Worm (Caenorhabditis elegans): Measurements from ENCODE around the gene F33C8.4.

F33C8.4 gene

ce11 chrX:14731828-14732331 is at the start of gene F33C8.4:
TSS of gene F33C8.4 (plus strand) at chrX:14732281.
- TF ChIP-seq W03F9.2 (tag; optimal IDR thresholded peaks at IDR 0.05) (no peak), dao-5 (tag; optimal IDR thresholded peaks at IDR 0.05) (no peak), him-1 (tag; optimal IDR thresholded peaks at IDR 0.05) (no peak)

DNA sequence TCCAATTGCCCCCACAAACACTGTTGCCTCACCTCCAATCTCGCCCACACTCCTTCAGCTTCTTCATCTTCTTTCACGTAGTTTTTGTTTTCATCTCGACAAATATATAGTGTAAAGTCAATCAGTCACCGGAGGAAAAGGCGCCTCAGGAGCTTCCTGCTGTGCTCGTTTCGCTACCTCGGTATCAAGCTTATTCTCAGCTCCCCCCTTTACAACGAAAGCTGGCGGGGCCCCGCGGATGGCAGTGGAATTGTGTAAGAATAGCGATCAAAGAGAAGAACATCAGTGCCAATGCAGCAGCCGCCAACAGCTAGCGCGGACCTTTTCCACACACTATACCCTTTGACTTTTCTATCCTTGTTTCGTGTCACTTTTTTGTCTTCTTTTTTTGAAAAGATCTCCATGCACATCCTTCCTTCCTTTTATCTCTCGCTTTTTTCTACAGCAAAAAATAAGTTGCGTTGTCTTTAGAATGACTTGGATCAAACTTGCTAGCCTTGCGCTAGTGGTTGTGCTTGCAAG is 47.6 kb upstream of the F33C8.4 start, which contains the start of gene csq-1:
Gene csq-1, plus strand, starts transcription at position 472 of the 522 bp plus-strand sequence.
- no peak for TF ChIP-seq W03F9.2 (tag; optimal IDR thresholded peaks at IDR 0.05)
- no peak for TF ChIP-seq him-1 (tag; optimal IDR thresholded peaks at IDR 0.05)
- TF ChIP-seq dao-5 (tag; optimal IDR thresholded peaks at IDR 0.05), result no peak

DNA sequence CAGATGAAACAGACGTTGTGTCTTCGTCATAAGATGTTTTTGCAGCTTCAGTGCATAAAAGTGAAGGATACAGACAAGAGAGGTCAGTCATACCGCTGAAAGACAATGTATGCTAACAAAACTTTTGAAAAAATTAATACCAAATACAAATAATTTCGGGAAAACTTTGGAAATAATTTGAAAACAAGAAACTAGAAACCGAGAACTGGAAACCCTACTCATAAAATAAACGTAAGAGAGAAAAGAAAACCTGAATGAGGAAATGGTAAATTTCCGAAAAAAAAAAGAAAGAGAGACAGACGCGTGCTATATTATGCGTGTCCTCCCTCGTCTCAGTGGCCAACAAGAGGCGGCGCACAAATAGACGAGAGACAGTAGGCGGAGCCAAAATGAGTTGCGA is 39.2 kb upstream of the F33C8.4 start, which contains the start of gene sox-3:
Gene sox-3, minus strand, starts transcription at position 101 of the 400 bp plus-strand sequence.
- TF ChIP-seq W03F9.2 (tag; optimal IDR thresholded peaks at IDR 0.05) (no peak), dao-5 (tag; optimal IDR thresholded peaks at IDR 0.05) (no peak), him-1 (tag; optimal IDR thresholded peaks at IDR 0.05) (no peak)

ce11 chrX:14694633-14695177 is 37.4 kb upstream of the F33C8.4 start:
- TF ChIP-seq him-1 (tag; optimal IDR thresholded peaks at IDR 0.05) (no peak), dao-5 (tag; optimal IDR thresholded peaks at IDR 0.05) (no peak), W03F9.2 (tag; optimal IDR thresholded peaks at IDR 0.05) (no peak)

DNA sequence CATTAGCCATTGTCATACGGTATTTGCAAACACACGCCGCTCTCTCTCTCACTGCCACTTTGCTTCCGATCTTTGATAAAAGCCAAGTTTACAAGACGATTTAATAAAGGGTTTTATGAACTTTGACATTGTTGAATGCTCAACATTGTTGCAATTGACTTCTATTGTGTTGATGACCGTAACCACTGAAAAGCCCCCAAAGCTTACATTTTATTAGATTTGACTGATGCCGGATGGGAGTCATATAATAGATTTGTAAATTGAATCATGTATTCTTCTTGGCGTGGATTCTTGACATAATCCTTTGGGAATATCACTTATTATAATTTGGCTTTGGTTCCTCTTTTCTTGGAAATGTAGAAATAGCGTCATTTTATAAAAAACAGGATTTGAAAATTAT is 36.2 kb upstream of the F33C8.4 start:
- TF ChIP-seq him-1 (tag; optimal IDR thresholded peaks at IDR 0.05) (no peak), W03F9.2 (tag; optimal IDR thresholded peaks at IDR 0.05) (no peak), dao-5 (tag; optimal IDR thresholded peaks at IDR 0.05) (no peak)

DNA sequence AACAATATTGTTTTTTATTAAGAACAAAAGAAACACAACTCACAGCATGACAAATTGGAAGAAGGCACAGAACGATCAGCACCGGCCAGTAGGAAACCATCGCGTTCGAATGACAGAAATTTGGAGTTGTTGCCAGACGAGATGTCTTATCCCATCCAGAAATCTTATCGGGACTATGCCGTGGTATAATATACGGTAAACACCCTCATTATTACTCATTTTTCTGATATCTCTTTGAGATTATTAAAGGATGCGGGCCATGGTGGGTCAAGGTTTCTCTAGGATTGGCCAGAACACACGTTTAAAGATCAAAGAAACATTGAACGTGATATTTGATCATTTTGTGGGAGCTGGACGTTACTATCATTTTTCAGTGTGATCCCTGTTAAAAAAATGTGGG is 32.2 kb upstream of the F33C8.4 start, which contains the start of gene hch-1:
Gene hch-1, minus strand, starts transcription at position 112 of the 400 bp plus-strand sequence.
- TF ChIP-seq him-1 (tag; optimal IDR thresholded peaks at IDR 0.05), result no peak
- no peak for TF ChIP-seq dao-5 (tag; optimal IDR thresholded peaks at IDR 0.05)
- no peak for TF ChIP-seq W03F9.2 (tag; optimal IDR thresholded peaks at IDR 0.05)

DNA sequence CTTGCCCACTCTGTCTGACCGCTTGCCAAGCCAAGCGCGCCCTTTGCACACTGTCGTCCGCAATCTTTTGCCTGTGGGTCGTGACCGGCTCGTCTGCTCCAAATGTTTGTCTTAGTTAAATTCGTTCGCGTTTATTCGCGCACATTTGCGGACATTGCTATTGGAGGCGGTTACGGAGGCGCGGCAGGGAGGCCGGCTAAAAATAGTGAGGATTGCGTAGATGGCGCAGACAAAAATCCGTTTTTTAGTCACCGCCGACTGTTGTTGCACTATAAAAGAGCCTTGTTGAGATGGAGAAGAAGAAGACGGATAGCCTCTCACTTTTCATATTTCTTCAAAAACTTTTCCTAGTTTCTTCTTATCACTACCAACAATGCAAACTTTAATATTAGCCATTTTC is 30.6 kb upstream of the F33C8.4 start, which contains the start of gene F40E10.5:
Gene F40E10.5, plus strand, starts transcription at position 301 of the 400 bp plus-strand sequence.
- TF ChIP-seq him-1 (tag; optimal IDR thresholded peaks at IDR 0.05), result no peak

DNA sequence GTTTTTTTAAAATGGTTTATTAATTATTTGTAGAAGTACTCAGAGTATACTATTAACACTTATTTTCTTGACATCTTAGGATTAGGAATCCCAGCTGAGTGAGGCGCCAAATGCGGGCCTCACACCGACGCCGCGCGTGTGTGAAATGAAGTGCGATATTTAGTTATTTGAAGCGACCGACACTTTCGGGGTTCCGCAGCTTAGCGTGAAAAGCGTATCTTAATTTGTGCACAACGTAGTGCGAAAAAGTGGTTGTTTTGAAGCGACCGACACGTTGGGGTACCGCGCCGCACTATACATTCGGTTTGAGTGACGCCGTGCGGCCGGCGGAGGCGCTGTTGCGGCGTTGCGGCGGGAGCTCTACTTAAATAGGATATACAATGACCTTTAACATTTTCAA is 27.1 kb upstream of the F33C8.4 start:
- TF ChIP-seq W03F9.2 (tag; optimal IDR thresholded peaks at IDR 0.05) (no peak), dao-5 (tag; optimal IDR thresholded peaks at IDR 0.05) (no peak), him-1 (tag; optimal IDR thresholded peaks at IDR 0.05) (no peak)

ce11 chrX:14706698-14707285 is 25.3 kb upstream of the F33C8.4 start, which contains the start of gene tmem-184:
TSS of gene tmem-184 (minus strand) at chrX:14706861.
- TF ChIP-seq him-1 (tag; optimal IDR thresholded peaks at IDR 0.05) (no peak), W03F9.2 (tag; optimal IDR thresholded peaks at IDR 0.05) (peak; percentile 49), dao-5 (tag; optimal IDR thresholded peaks at IDR 0.05) (no peak)

DNA sequence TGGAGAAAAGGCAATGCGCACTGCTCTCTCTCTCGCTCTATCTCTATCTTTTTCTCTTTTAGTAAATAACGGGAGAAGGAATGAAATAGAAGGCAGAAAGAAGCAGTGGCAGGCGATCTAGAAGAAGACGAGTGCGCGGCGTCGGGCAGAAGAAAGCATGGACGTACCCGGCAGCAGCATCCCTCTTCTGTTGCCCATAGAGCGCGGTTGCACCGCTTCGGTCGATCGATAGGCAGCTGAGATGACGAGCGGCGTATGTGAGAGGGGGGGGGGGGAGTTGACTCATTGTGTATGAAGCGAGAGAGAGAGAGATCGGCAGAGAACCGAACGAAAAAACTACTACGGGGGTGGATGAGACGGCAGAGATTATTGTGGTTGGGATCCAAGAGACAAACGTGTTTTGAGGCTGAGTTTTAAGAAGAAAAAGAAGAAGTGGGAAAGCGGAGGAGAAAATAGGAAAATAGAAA is 23.9 kb upstream of the F33C8.4 start:
- TF ChIP-seq W03F9.2 (tag; optimal IDR thresholded peaks at IDR 0.05) (peak; percentile 68), dao-5 (tag; optimal IDR thresholded peaks at IDR 0.05) (peak; percentile 30), him-1 (tag; optimal IDR thresholded peaks at IDR 0.05) (peak; percentile 93)

DNA sequence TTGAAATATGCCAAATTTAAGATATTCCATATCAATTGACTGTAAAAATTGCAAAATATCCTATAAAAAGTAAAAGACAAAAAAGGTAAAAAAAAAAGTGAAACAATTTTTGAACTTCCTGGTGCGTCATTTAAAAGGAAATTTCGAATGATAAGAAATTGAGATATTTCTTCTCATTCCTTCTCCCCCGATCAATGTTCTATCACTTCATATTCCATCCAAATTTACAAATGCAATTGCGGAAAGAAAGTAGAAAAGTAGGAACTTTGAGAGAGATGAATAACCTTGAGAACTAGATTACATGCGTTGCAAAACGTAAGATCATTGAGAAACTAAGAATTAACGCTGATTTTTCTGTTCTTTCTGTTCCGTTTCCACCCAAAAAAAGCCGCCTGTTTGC is 22.5 kb upstream of the F33C8.4 start:
- no peak for TF ChIP-seq dao-5 (tag; optimal IDR thresholded peaks at IDR 0.05)
- no peak for TF ChIP-seq W03F9.2 (tag; optimal IDR thresholded peaks at IDR 0.05)
- no peak for TF ChIP-seq him-1 (tag; optimal IDR thresholded peaks at IDR 0.05)

DNA sequence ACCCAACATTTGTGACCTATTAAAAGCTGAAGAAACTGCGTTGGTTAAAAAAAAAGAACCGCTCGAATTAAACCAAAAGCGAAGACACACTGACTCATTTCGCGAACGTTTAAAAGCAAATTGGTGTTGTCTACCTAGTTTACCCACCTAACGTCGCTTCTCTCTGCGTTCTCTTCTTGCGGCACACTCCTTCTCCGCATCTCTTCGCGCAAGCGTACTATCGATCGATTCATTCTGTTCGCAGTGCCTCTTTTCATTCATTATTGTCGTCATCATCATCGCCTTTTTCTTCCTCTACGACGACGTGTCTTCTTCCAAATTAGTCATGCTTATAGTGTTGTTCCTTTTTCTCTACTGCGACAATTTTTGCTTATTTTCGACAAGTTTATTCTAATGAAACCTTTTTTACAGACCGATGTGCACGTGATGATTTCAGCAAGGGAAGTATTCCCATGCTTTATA is 20.9 kb upstream of the F33C8.4 start, which contains the start of gene atrn-1:
Gene atrn-1, plus strand, starts transcription at position 412 of the 462 bp plus-strand sequence.
- no peak for TF ChIP-seq dao-5 (tag; optimal IDR thresholded peaks at IDR 0.05)
- TF ChIP-seq him-1 (tag; optimal IDR thresholded peaks at IDR 0.05), result no peak
- no peak for TF ChIP-seq W03F9.2 (tag; optimal IDR thresholded peaks at IDR 0.05)

DNA sequence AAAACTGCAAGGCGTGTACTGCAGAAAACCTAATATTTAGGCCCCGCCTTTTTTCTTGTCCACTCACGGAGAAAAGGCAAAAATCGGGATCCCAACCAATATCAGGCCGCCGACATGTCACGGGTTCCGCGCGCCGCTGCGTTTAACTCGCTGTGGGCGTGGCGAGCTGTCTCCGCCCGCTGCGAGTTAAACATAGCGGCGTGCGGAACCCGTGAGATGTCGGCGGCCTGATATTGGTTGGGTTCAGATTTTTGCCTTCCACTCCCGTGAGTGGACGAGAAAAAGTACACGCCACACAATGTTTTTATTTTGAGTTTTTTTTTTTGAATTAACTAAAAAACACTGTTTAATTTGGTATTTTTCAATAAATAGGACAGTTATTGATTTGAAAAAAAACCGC is 16.6 kb upstream of the F33C8.4 start:
- TF ChIP-seq him-1 (tag; optimal IDR thresholded peaks at IDR 0.05) (no peak), W03F9.2 (tag; optimal IDR thresholded peaks at IDR 0.05) (no peak), dao-5 (tag; optimal IDR thresholded peaks at IDR 0.05) (no peak)

ce11 chrX:14717782-14718181 is 14.3 kb upstream of the F33C8.4 start:
- no peak for TF ChIP-seq him-1 (tag; optimal IDR thresholded peaks at IDR 0.05)
- no peak for TF ChIP-seq dao-5 (tag; optimal IDR thresholded peaks at IDR 0.05)
- TF ChIP-seq W03F9.2 (tag; optimal IDR thresholded peaks at IDR 0.05), result no peak

All from whole organism, L4/young adult.